Fruit fly (Drosophila melanogaster): ENCODE data around the gene CG14073.
A peak's percentile ranks its signal among the peaks of the same experiment; 100 is the strongest.

The CG14073 gene

dm6 chr3L:18771095-18772013, 49.1 kb downstream of the CG14073 start (continued):
- TF ChIP-seq ss (GFP tag; optimal IDR thresholded peaks at IDR 0.05): peak; percentile 60 to 71
- peak; percentile 22 for TF ChIP-seq CG6792 (GFP tag; optimal IDR thresholded peaks at IDR 0.05)
- peak; percentile 10 for TF ChIP-seq Hr39 (GFP tag; optimal IDR thresholded peaks at IDR 0.05)
- TF ChIP-seq CG11902 (GFP tag; optimal IDR thresholded peaks at IDR 0.05): no peak
- TF ChIP-seq Blimp-1 (GFP tag; optimal IDR thresholded peaks at IDR 0.05): peak; percentile 99
- TF ChIP-seq CG7368 (GFP tag; optimal IDR thresholded peaks at IDR 0.05): peak; percentile 40
- TF ChIP-seq CG6163 (GFP tag; IDR thresholded peaks at IDR 0.05): peak; percentile 82; the same call in 2 of the 3 replicates
- peak; percentile 48 for TF ChIP-seq CG9139 (GFP tag; optimal IDR thresholded peaks at IDR 0.05)
- TF ChIP-seq esn (GFP tag; optimal IDR thresholded peaks at IDR 0.05): peak; percentile 57
- TF ChIP-seq CG8632 (GFP tag; optimal IDR thresholded peaks at IDR 0.05): peak; percentile 60

dm6 chr3L:18769782-18770181, 50.7 kb downstream of the CG14073 start:
- no peak for TF ChIP-seq CG6276 (GFP tag; optimal IDR thresholded peaks at IDR 0.05)
- TF ChIP-seq esn (GFP tag; optimal IDR thresholded peaks at IDR 0.05): no peak

dm6 chr3L:18768788-18769707, 51.4 kb downstream of the CG14073 start:
- TF ChIP-seq achi (GFP tag; optimal IDR thresholded peaks at IDR 0.05) (peak; percentile 45), acj6 (GFP tag; optimal IDR thresholded peaks at IDR 0.05) (peak; percentile 50), Ets21C (GFP tag; optimal IDR thresholded peaks at IDR 0.05) (peak; percentile 10), CG8632 (GFP tag; optimal IDR thresholded peaks at IDR 0.05) (peak; percentile 10), CG16779 (tag; optimal IDR thresholded peaks at IDR 0.05) (no peak), cyc (GFP tag; optimal IDR thresholded peaks at IDR 0.05) (peak; percentile 18), CG11902 (GFP tag; optimal IDR thresholded peaks at IDR 0.05) (peak; percentile 5), CG6808 (GFP tag; optimal IDR thresholded peaks at IDR 0.05) (no peak), CG6792 (GFP tag; optimal IDR thresholded peaks at IDR 0.05) (peak; percentile 25), fd59A (GFP tag; optimal IDR thresholded peaks at IDR 0.05) (no peak), pdm3 (GFP tag; optimal IDR thresholded peaks at IDR 0.05) (peak; percentile 63), CG8119 (GFP tag; IDR thresholded peaks at IDR 0.05) (peak; percentile 46; the same call in 1 of the 3 replicates), fkh (GFP tag; optimal IDR thresholded peaks at IDR 0.05) (no peak), Gug (GFP tag; IDR thresholded peaks at IDR 0.05) (no peak), CG4318 (GFP tag; optimal IDR thresholded peaks at IDR 0.05) (no peak), eg (GFP tag; IDR thresholded peaks at IDR 0.05) (peak; percentile 65), fd85E (GFP tag; optimal IDR thresholded peaks at IDR 0.05) (no peak), ss (GFP tag; optimal IDR thresholded peaks at IDR 0.05) (no peak), CG10631 (GFP tag; optimal IDR thresholded peaks at IDR 0.05) (no peak), svp (GFP tag) (peak; percentile 82), Met (GFP tag; optimal IDR thresholded peaks at IDR 0.05) (peak; percentile 47), Sox15 (GFP tag; optimal IDR thresholded peaks at IDR 0.05) (peak; percentile 34), Eip78C (GFP tag) (peak; percentile 85), dac (GFP tag; optimal IDR thresholded peaks at IDR 0.05) (no peak), Sox14 (GFP tag; optimal IDR thresholded peaks at IDR 0.05) (peak; percentile 2), dsx (GFP tag; optimal IDR thresholded peaks at IDR 0.05; ENCODE audit: poor library complexity, severe bottlenecking) (no peak), OdsH (GFP tag; optimal IDR thresholded peaks at IDR 0.05) (peak; percentile 61), Eip93F (GFP tag; optimal IDR thresholded peaks at IDR 0.05) (no peak), esn (GFP tag; optimal IDR thresholded peaks at IDR 0.05) (peak; percentile 57), CG8319 (GFP tag; optimal IDR thresholded peaks at IDR 0.05) (no peak), CG34406 (GFP tag; optimal IDR thresholded peaks at IDR 0.05) (no peak), Eip75B (GFP tag; optimal IDR thresholded peaks at IDR 0.05) (peak; percentile 10), CG3032 (tag; optimal IDR thresholded peaks at IDR 0.05) (no peak), CG6163 (GFP tag; IDR thresholded peaks at IDR 0.05) (peak; percentile 41; the same call in 2 of the 3 replicates), CG11294 (GFP tag; IDR thresholded peaks at IDR 0.05) (0 out of 2 replicates have a peak, but pooled peaks have one; percentile 31), spab (GFP tag; optimal IDR thresholded peaks at IDR 0.05) (no peak), salr (GFP tag; optimal IDR thresholded peaks at IDR 0.05) (no peak)
